Fruit fly (Drosophila melanogaster): ENCODE data around the gene CG34448.

DNA sequence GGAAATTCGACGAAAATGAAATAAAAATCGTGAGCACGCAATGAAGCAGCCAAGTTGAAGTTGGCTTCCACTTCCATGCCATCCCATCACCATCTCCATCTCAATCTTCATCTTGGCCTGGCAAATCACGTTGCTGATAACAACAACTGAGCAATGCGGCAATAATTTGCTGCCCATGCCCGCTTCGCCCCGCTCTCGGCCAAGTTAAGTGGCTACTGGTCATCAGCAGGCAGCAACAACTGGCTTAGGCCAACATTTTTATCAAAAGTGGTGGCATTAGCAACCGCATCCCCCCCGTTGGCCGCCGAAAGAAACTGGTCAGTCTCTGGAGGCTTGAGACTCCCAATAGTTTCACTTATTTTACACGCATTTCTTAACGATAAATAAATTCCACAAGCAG lies 12.5 kb upstream of the CG34448 start:
- no peak for TF ChIP-seq CG8478 (optimal IDR thresholded peaks at IDR 0.05)
- TF ChIP-seq CTCF (optimal IDR thresholded peaks at IDR 0.05) = no peak
